Fruit fly (Drosophila melanogaster) whole organism, wandering third instar larva: ENCODE data around the gene CG1024.

Experiments
- Abd-B ChIP-seq: fragments of >200 bp; optimal IDR thresholded peaks from 2 replicates; lab custom pipeline; 2017; ENCODE audit warnings: missing biosample characterization, missing genetic modification characterization
- CG32264 ChIP-seq: fragments of 200-800 bp; sonication (Bioruptor generic); optimal IDR thresholded peaks from 2 replicates; lab custom pipeline; 2016; ENCODE audit warnings: missing biosample characterization, missing genetic modification characterization
- CG9705 ChIP-seq: fragments of 200-800 bp; sonication (Bioruptor generic); optimal IDR thresholded peaks from 2 replicates; lab custom pipeline; 2018; ENCODE audit warnings: missing biosample characterization, mild to moderate bottlenecking, missing genetic modification characterization
- CrebA ChIP-seq: fragments of 200-800 bp; sonication (Bioruptor generic); optimal IDR thresholded peaks from 2 replicates; lab custom pipeline; 2016; ENCODE audit warnings: missing biosample characterization, mild to moderate bottlenecking, missing genetic modification characterization, borderline replicate concordance
- Dfd ChIP-seq: fragments of >200 bp; optimal IDR thresholded peaks from 2 replicates; lab custom pipeline; 2017; ENCODE audit warnings: missing biosample characterization, missing genetic modification characterization
- Dif ChIP-seq: fragments of 200-275, 200-300 bp; sonication (Bioruptor generic); optimal IDR thresholded peaks from 2 replicates; lab custom pipeline; 2018; ENCODE audit warnings: missing biosample characterization, missing genetic modification characterization; ENCODE audit not compliant: partially characterized antibody
- GATAd ChIP-seq: sonication (Bioruptor generic); optimal IDR thresholded peaks from 2 replicates; lab custom pipeline; 2016; ENCODE audit warnings: missing biosample characterization, missing genetic modification characterization
- HLH106 ChIP-seq: fragments of 200-800 bp; optimal IDR thresholded peaks from 3 replicates; lab custom pipeline; 2019; ENCODE audit warnings: missing biosample characterization, mild to moderate bottlenecking, missing genetic modification characterization, moderate library complexity
- Hnf4 ChIP-seq: fragments of 200-800 bp; sonication (Bioruptor generic); optimal IDR thresholded peaks from 2 replicates; lab custom pipeline; 2016; ENCODE audit warnings: missing biosample characterization, mild to moderate bottlenecking, missing genetic modification characterization
- Hr78 ChIP-seq: fragments of >200 bp; optimal IDR thresholded peaks from 2 replicates; lab custom pipeline; 2017; ENCODE audit warnings: missing biosample characterization, missing genetic modification characterization
- Hr83 ChIP-seq: fragments of 200-300 bp; sonication (Bioruptor generic); optimal IDR thresholded peaks from 2 replicates; lab custom pipeline; 2016; ENCODE audit warnings: missing biosample characterization, mild to moderate bottlenecking, missing genetic modification characterization, moderate library complexity; ENCODE audit not compliant: poor library complexity, severe bottlenecking
- Jra ChIP-seq: sonication (Bioruptor generic); optimal IDR thresholded peaks from 2 replicates; lab custom pipeline; 2016; ENCODE audit warnings: missing biosample characterization, missing genetic modification characterization
- Mio ChIP-seq: sonication (Bioruptor generic); optimal IDR thresholded peaks from 2 replicates; lab custom pipeline; 2016; ENCODE audit warnings: missing biosample characterization, missing genetic modification characterization
- Myc ChIP-seq: fragments of >200 bp; optimal IDR thresholded peaks from 2 replicates; lab custom pipeline; 2017
- N ChIP-seq: fragments of >200 bp; optimal IDR thresholded peaks from 2 replicates; lab custom pipeline; 2018; ENCODE audit warnings: missing biosample characterization, missing external identifiers, missing genetic modification characterization
- OdsH ChIP-seq: fragments of 200-800 bp; sonication (Bioruptor generic); optimal IDR thresholded peaks from 2 replicates; lab custom pipeline; 2016; ENCODE audit warnings: missing biosample characterization, mild to moderate bottlenecking, missing genetic modification characterization
- Rel ChIP-seq, 2 experiments: fragments of 200-800 bp; sonication (Bioruptor generic) in 1 of 2; optimal IDR thresholded peaks; 2 replicates in 1 of 2; 3 replicates in 1 of 2; lab custom pipeline; 2016 to 2019; ENCODE audit warnings: mild to moderate bottlenecking in 2 of 2, missing biosample characterization in 2 of 2, missing genetic modification characterization in 2 of 2, moderate library complexity in 1 of 2
- Sp1 ChIP-seq: fragments of 200-800 bp; sonication (Bioruptor generic); optimal IDR thresholded peaks from 3 replicates; lab custom pipeline; 2019; ENCODE audit warnings: missing biosample characterization, mild to moderate bottlenecking, missing genetic modification characterization, moderate library complexity
- Vsx2 ChIP-seq: fragments of 200-300, 225-300 bp; sonication (Bioruptor generic); optimal IDR thresholded peaks from 2 replicates; lab custom pipeline; 2018; ENCODE audit warnings: missing biosample characterization, missing genetic modification characterization; ENCODE audit not compliant: partially characterized antibody
- br ChIP-seq: fragments of 200-800 bp; sonication (Bioruptor generic); optimal IDR thresholded peaks from 2 replicates; lab custom pipeline; 2016; ENCODE audit warnings: missing biosample characterization, missing genetic modification characterization
- brk ChIP-seq: fragments of 200-800 bp; sonication (Bioruptor generic); optimal IDR thresholded peaks from 2 replicates; lab custom pipeline; 2016; ENCODE audit warnings: missing biosample characterization, mild to moderate bottlenecking, missing genetic modification characterization
- dl ChIP-seq, 2 experiments: fragments of 175-275, 200-275 bp in 1 of 2; fragments of 200-275 bp in 1 of 2; sonication (Bioruptor generic); optimal IDR thresholded peaks; lab custom pipeline; 2018; ENCODE audit warnings: mild to moderate bottlenecking in 2 of 2, missing biosample characterization in 2 of 2, missing genetic modification characterization in 2 of 2, moderate library complexity in 2 of 2; ENCODE audit not compliant: partially characterized antibody in 2 of 2, insufficient read depth in 1 of 2
- dmrt93B ChIP-seq: fragments of 200-800 bp; sonication (Bioruptor generic); optimal IDR thresholded peaks from 2 replicates; lab custom pipeline; 2018; ENCODE audit warnings: missing biosample characterization, mild to moderate bottlenecking, missing genetic modification characterization
- dsf ChIP-seq: sonication (Bioruptor generic); optimal IDR thresholded peaks from 2 replicates; lab custom pipeline; 2016; ENCODE audit warnings: missing biosample characterization, missing genetic modification characterization, borderline replicate concordance
- ey ChIP-seq: fragments of 200-800 bp; sonication (Bioruptor generic); optimal IDR thresholded peaks from 2 replicates; lab custom pipeline; 2016; ENCODE audit warnings: missing biosample characterization, missing genetic modification characterization
- foxo ChIP-seq, 2 experiments: fragments of 200-800 bp; sonication (Bioruptor generic); optimal IDR thresholded peaks; 2 replicates in 1 of 2; 3 replicates in 1 of 2; lab custom pipeline; 2016 to 2017; ENCODE audit warnings: missing biosample characterization in 2 of 2, missing genetic modification characterization in 2 of 2
- fru ChIP-seq: fragments of 200-800 bp; sonication (Bioruptor generic); optimal IDR thresholded peaks from 3 replicates; lab custom pipeline; 2016; ENCODE audit warnings: missing biosample characterization, mild to moderate bottlenecking, missing genetic modification characterization
- h ChIP-seq: fragments of 200-800 bp; sonication (Bioruptor generic); optimal IDR thresholded peaks from 3 replicates; lab custom pipeline; 2016; ENCODE audit warnings: missing biosample characterization, mild to moderate bottlenecking, missing genetic modification characterization
- jim ChIP-seq: fragments of 175-275, 200-325 bp; sonication (Bioruptor generic); optimal IDR thresholded peaks from 2 replicates; lab custom pipeline; 2016; ENCODE audit warnings: missing biosample characterization, mild to moderate bottlenecking, missing genetic modification characterization
- lola ChIP-seq: fragments of >200 bp; optimal IDR thresholded peaks from 2 replicates; lab custom pipeline; 2017; ENCODE audit warnings: missing biosample characterization, missing genetic modification characterization
- pan ChIP-seq: fragments of >200 bp; optimal IDR thresholded peaks from 2 replicates; lab custom pipeline; 2017
- psq ChIP-seq: fragments of 200-800 bp; sonication (Bioruptor generic); optimal IDR thresholded peaks from 3 replicates; lab custom pipeline; 2017; ENCODE audit warnings: missing biosample characterization, mild to moderate bottlenecking, missing genetic modification characterization, moderate library complexity
- rgr ChIP-seq: fragments of 200-800 bp; sonication (Bioruptor generic); optimal IDR thresholded peaks from 3 replicates; lab custom pipeline; 2016; ENCODE audit warnings: missing biosample characterization, mild to moderate bottlenecking, missing genetic modification characterization
- sage ChIP-seq: fragments of 200-800 bp; sonication (Bioruptor generic); optimal IDR thresholded peaks from 2 replicates; lab custom pipeline; 2016; ENCODE audit warnings: missing biosample characterization, mild to moderate bottlenecking, missing genetic modification characterization
- sv ChIP-seq: fragments of 200-800 bp; sonication (Bioruptor generic); optimal IDR thresholded peaks from 3 replicates; lab custom pipeline; 2016; ENCODE audit warnings: missing biosample characterization, missing genetic modification characterization
- tai ChIP-seq: sonication (Bioruptor generic); optimal IDR thresholded peaks from 2 replicates; lab custom pipeline; 2016; ENCODE audit warnings: missing biosample characterization, missing genetic modification characterization
- usp ChIP-seq: fragments of >200 bp; optimal IDR thresholded peaks from 2 replicates; lab custom pipeline; 2017; ENCODE audit warnings: missing biosample characterization, missing genetic modification characterization
- woc ChIP-seq: sonication (Bioruptor generic); optimal IDR thresholded peaks from 2 replicates; lab custom pipeline; 2016; ENCODE audit warnings: missing biosample characterization, mild to moderate bottlenecking, missing genetic modification characterization

The CG1024 gene

DNA sequence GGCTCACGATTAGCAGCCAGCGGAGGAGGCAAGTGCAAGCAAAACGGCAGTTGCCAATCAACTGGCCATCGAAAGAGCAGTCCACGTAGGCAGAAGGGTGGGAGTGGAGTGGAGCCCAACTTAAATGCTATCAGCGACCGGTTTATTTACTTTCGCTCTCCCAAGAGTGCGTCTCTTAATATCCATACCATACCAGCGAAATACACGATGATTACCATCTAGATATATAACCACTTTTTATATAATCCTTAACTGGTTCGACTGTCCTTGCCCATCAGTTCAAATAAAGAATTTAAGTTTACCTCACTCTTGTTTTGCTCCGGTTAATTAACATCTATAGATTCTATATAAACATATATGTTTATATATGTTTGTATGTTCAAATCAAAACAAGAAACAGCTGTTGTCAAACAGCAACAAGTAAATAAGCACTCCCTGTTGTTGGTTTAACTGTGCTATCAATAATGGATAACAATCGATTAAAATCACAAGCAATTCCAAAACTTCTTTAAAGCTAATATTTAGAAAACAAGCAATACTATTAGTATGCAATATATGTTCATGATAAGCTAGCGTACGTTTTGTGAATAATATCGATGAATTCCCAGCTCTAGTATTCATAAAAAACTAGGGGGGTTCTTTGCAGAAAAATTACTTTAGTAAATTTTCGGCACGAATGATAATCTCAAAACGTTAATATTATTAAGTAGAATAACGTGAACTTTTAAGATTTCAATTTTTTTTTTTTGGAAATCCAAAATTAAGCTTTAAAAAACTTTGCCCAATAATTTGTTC lies 6.4 kb downstream of the CG1024 start:
- TF ChIP-seq foxo (GFP tag; optimal IDR thresholded peaks at IDR 0.05; lab: Kevin White, UChicago) (peak in 1 of 2 experiments; percentile 29), dl (GFP tag; optimal IDR thresholded peaks at IDR 0.05; lab: Kevin White, UChicago; ENCODE audit: insufficient read depth in 1 of 2, partially characterized antibody in 2 of 2) (no peak), CG9705 (GFP tag; lab: Kevin White, UChicago) (peak; percentile 16), woc (GFP tag; lab: Kevin White, UChicago) (peak; percentile 54), usp (GFP tag; lab: Kevin White, UChicago) (no peak), GATAd (GFP tag; lab: Kevin White, UChicago) (no peak), pan (lab: Kevin White, UChicago) (no peak), Hr78 (GFP tag; lab: Kevin White, UChicago) (no peak), CG32264 (GFP tag; lab: Kevin White, UChicago) (no peak), dsf (GFP tag; lab: Kevin White, UChicago) (peak; percentile 36), Dfd (GFP tag; lab: Kevin White, UChicago) (no peak), dmrt93B (GFP tag; lab: Kevin White, UChicago) (no peak), sv (peak; percentile 33), psq (GFP tag; lab: Kevin White, UChicago) (peak; percentile 26), tai (GFP tag; lab: Kevin White, UChicago) (no peak), Vsx2 (GFP tag; lab: Kevin White, UChicago) (no peak), OdsH (GFP tag; lab: Kevin White, UChicago) (peak; percentile 49), brk (GFP tag; lab: Kevin White, UChicago) (no peak), h (GFP tag; lab: Kevin White, UChicago) (peak; percentile 58), br (GFP tag; lab: Kevin White, UChicago) (no peak), lola (GFP tag; lab: Kevin White, UChicago) (no peak), Dif (GFP tag; lab: Kevin White, UChicago) (no peak), Abd-B (GFP tag; lab: Kevin White, UChicago) (no peak), fru (GFP tag; lab: Kevin White, UChicago) (peak; percentile 41), Rel (GFP tag; optimal IDR thresholded peaks at IDR 0.05; lab: Kevin White, UChicago) (no peak), Rel (tag; optimal IDR thresholded peaks at IDR 0.05; lab: Kevin White, UChicago) (peak; percentile 3), HLH106 (tag; lab: Kevin White, UChicago) (peak; percentile 51), Jra (GFP tag; lab: Kevin White, UChicago) (peak; percentile 62), CrebA (GFP tag; lab: Kevin White, UChicago) (no peak), Hnf4 (GFP tag; lab: Kevin White, UChicago) (peak; percentile 33), rgr (peak; percentile 39), sage (GFP tag; lab: Kevin White, UChicago) (no peak), Myc (lab: Kevin White, UChicago) (no peak), jim (GFP tag; lab: Kevin White, UChicago) (no peak), Mio (GFP tag; lab: Kevin White, UChicago) (no peak), ey (GFP tag; lab: Kevin White, UChicago) (peak; percentile 37), Hr83 (GFP tag; lab: Kevin White, UChicago) (peak; percentile 26), N (GFP tag; lab: Kevin White, UChicago) (no peak), Sp1 (GFP tag; lab: Kevin White, UChicago) (peak; percentile 34)
